Worm (Caenorhabditis elegans): ENCODE results near the gene gcy-7.

ce11 chrV:8389307-8389706 lies 2.2 kb downstream of the gcy-7 start:
- TF ChIP-seq dao-5 (tag; optimal IDR thresholded peaks at IDR 0.05): no peak
- TF ChIP-seq W03F9.2 (tag; optimal IDR thresholded peaks at IDR 0.05): no peak
- no peak for TF ChIP-seq him-1 (tag; optimal IDR thresholded peaks at IDR 0.05)
